Fruit fly (Drosophila melanogaster) whole organism, prepupa: ENCODE measurements around the gene CG10631.

Source experiments
- Blimp-1 ChIP-seq: fragments of 200-800 bp; sonication (Bioruptor generic); optimal IDR thresholded peaks from 3 replicates; lab custom pipeline; 2017; ENCODE audit warnings: missing biosample characterization, missing genetic modification characterization, mild to moderate bottlenecking, moderate library complexity, missing genetic modification reagents
- CG10669 ChIP-seq: fragments of 200-800 bp; sonication (Bioruptor generic); optimal IDR thresholded peaks from 3 replicates; lab custom pipeline; 2018; ENCODE audit warnings: missing biosample characterization, mild to moderate bottlenecking, missing genetic modification characterization, moderate library complexity
- CG1621 ChIP-seq: fragments of 200-800 bp; sonication (Bioruptor generic); optimal IDR thresholded peaks from 3 replicates; lab custom pipeline; 2018; ENCODE audit warnings: missing biosample characterization, mild to moderate bottlenecking, missing genetic modification characterization
- CG3919 ChIP-seq: fragments of 200-800 bp; sonication (Bioruptor generic); optimal IDR thresholded peaks from 3 replicates; lab custom pipeline; 2016; ENCODE audit warnings: missing biosample characterization, missing genetic modification characterization
- CG8319 ChIP-seq: fragments of 200-800 bp; sonication (Bioruptor generic); optimal IDR thresholded peaks from 3 replicates; lab custom pipeline; 2016; ENCODE audit warnings: missing biosample characterization, missing genetic modification characterization
- Eip78C ChIP-seq: fragments of 200-800 bp; sonication (Bioruptor generic); peaks from one replicate; lab custom pipeline; 2016; ENCODE audit warnings: missing biosample characterization, missing genetic modification characterization
- Hr38 ChIP-seq: sonication (Bioruptor generic); optimal IDR thresholded peaks from 2 replicates; lab custom pipeline; 2016; ENCODE audit warnings: missing biosample characterization, missing genetic modification characterization
- Hr39 ChIP-seq: fragments of 200-800 bp; sonication (Bioruptor generic); optimal IDR thresholded peaks from 2 replicates; lab custom pipeline; 2016; ENCODE audit warnings: missing biosample characterization, missing genetic modification characterization
- Lpt ChIP-seq: fragments of 200-800 bp; sonication (Bioruptor generic); optimal IDR thresholded peaks from 3 replicates; lab custom pipeline; 2016; ENCODE audit warnings: missing biosample characterization, missing genetic modification characterization
- Sox14 ChIP-seq: fragments of 200-800 bp; sonication (Bioruptor generic); optimal IDR thresholded peaks from 3 replicates; lab custom pipeline; 2016; ENCODE audit warnings: missing biosample characterization, missing genetic modification characterization
- esn ChIP-seq: fragments of 200-800 bp; sonication (Bioruptor generic); optimal IDR thresholded peaks from 2 replicates; lab custom pipeline; 2016; ENCODE audit warnings: missing biosample characterization, mild to moderate bottlenecking, missing genetic modification characterization, moderate library complexity

dm6 chr2L:19805007-19805406 is 48.3 kb upstream of the CG10631 start:
- TF ChIP-seq Lpt (GFP tag; lab: Kevin White, UChicago) (no peak), Eip78C (GFP tag; lab: Kevin White, UChicago) (no peak), Blimp-1 (GFP tag; lab: Kevin White, UChicago) (no peak), esn (GFP tag; lab: Kevin White, UChicago) (no peak), Sox14 (GFP tag; lab: Kevin White, UChicago) (no peak), CG1621 (tag; lab: Kevin White, UChicago) (no peak), Hr39 (no peak), CG8319 (GFP tag; lab: Kevin White, UChicago) (no peak), CG10669 (GFP tag; lab: Kevin White, UChicago) (no peak), Hr38 (GFP tag; lab: Kevin White, UChicago) (no peak), CG3919 (no peak)
